Worm (Caenorhabditis elegans) whole organism, early embryonic: ENCODE results near the gene txbp-3.

ENCODE experiments used
- B0310.2 ChIP-seq: sonication (generic microtip); optimal IDR thresholded peaks from 2 replicates; lab custom pipeline; 2016; ENCODE audit warnings: mild to moderate bottlenecking, missing genetic modification characterization, missing compliant biosample characterization
- aly-1 ChIP-seq: sonication (generic microtip); optimal IDR thresholded peaks from 2 replicates; lab custom pipeline; 2016; ENCODE audit warnings: missing genetic modification characterization, missing compliant biosample characterization
- ama-1 ChIP-seq: fragments of 150-350 bp; optimal IDR thresholded peaks from 2 replicates; lab custom pipeline; 2014
- ceh-36 ChIP-seq: sonication (generic microtip); optimal IDR thresholded peaks from 2 replicates; lab custom pipeline; 2016; ENCODE audit warnings: missing genetic modification characterization, inconsistent platforms, missing compliant biosample characterization
- ets-7 ChIP-seq: sonication (generic microtip); optimal IDR thresholded peaks from 2 replicates; lab custom pipeline; 2016; ENCODE audit warnings: missing genotype, missing genetic modification characterization, missing compliant biosample characterization
- flt-1 ChIP-seq: fragments of 200-800 bp; sonication (Bioruptor generic); IDR thresholded peaks from 2 replicates; pipeline ENCODE4 v1.3.6; 2022; ENCODE audit warnings: missing genetic modification characterization, missing compliant biosample characterization
- hmg-4 ChIP-seq: fragments of 200-800 bp; sonication (Bioruptor generic); optimal IDR thresholded peaks from 2 replicates; lab custom pipeline; 2018; ENCODE audit warnings: mild to moderate bottlenecking, missing genetic modification characterization, missing compliant biosample characterization
- hnd-1 ChIP-seq: sonication (generic microtip); optimal IDR thresholded peaks from 2 replicates; lab custom pipeline; 2016; ENCODE audit warnings: missing genetic modification characterization, missing compliant biosample characterization
- pes-1 ChIP-seq: fragments of 200-800 bp; sonication (Bioruptor generic); IDR thresholded peaks from 2 replicates; pipeline ENCODE4 v1.3.6; 2022; ENCODE audit warnings: missing genetic modification reagents, missing genetic modification characterization, missing compliant biosample characterization
- scrt-1 ChIP-seq: fragments of 200-800 bp; sonication (Bioruptor generic); IDR thresholded peaks from 2 replicates; pipeline ENCODE4 v1.3.6; 2022; ENCODE audit warnings: missing genetic modification characterization, missing compliant biosample characterization
- tbx-11 ChIP-seq: fragments of 200-800 bp; sonication (Bioruptor generic); IDR thresholded peaks from 2 replicates; pipeline ENCODE4 v1.3.6; 2022; ENCODE audit warnings: missing genetic modification characterization, missing compliant biosample characterization
- tbx-37 ChIP-seq: fragments of 200-800 bp; sonication (Bioruptor generic); conservative IDR thresholded peaks from 2 replicates; pipeline ENCODE4 v1.3.6; 2022; ENCODE audit warnings: missing genetic modification reagents, missing genetic modification characterization, missing compliant biosample characterization
- tra-4 ChIP-seq: sonication (generic microtip); optimal IDR thresholded peaks from 2 replicates; lab custom pipeline; 2017; ENCODE audit warnings: missing genetic modification characterization, missing compliant biosample characterization

- TF ChIP-seq aly-1 (no peak), ama-1 (lab: Kevin White, UChicago) (no peak), hmg-4 (no peak), ceh-36 (tag; lab: Kevin White, UChicago) (no peak), tra-4 (no peak), ets-7 (tag; lab: Kevin White, UChicago) (no peak), tbx-37 (no peak), scrt-1 (GFP tag; lab: Robert Waterston, UW) (no peak), tbx-11 (GFP tag; lab: Robert Waterston, UW) (no peak), B0310.2 (tag; lab: Kevin White, UChicago) (no peak), hnd-1 (tag; lab: Kevin White, UChicago) (no peak), pes-1 (no peak), flt-1 (GFP tag; lab: Robert Waterston, UW) (no peak)
These were observed 47.2 kb upstream of the txbp-3 start, which contains the start of gene F54D8.10 for ce11 chrIII:5094506-5094905.
